Worm (Caenorhabditis elegans): Measurements from ENCODE around the gene srlf-4.
"Not testable (repeated sequence)": the region's sequence is repeated elsewhere in the genome, so short reads cannot be mapped to it uniquely, and the experiment has no call there.

The srlf-4 gene

DNA sequence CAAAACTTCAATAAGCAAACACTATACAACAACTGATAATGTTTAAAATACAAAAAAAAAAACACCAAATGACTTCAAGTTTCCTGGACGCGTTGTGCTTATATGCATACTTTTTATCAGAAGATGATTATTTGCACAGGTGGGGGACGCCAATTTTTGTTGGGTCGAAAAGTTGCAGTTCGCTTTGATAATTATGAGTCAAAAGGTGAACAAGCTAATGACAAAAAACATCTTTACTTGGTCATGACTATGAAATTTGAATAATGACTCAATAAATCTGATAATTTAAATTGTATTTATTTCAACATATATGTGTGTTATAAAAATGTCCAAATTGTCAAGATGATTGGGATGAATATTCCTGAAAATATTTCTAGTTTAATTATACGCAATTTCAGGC, 41.0 kb downstream of the srlf-4 start, which contains the start of gene ZK896.4:
TSS of gene ZK896.4 (minus strand) at position 101 of the 400 bp plus-strand sequence.
- TF ChIP-seq hlh-1 (tag; optimal IDR thresholded peaks at IDR 0.05) (no peak), ceh-43 (GFP tag; optimal IDR thresholded peaks at IDR 0.05) (no peak), lin-32 (GFP tag; optimal IDR thresholded peaks at IDR 0.05) (no peak), tbx-8 (GFP tag; optimal IDR thresholded peaks at IDR 0.05) (no peak)

DNA sequence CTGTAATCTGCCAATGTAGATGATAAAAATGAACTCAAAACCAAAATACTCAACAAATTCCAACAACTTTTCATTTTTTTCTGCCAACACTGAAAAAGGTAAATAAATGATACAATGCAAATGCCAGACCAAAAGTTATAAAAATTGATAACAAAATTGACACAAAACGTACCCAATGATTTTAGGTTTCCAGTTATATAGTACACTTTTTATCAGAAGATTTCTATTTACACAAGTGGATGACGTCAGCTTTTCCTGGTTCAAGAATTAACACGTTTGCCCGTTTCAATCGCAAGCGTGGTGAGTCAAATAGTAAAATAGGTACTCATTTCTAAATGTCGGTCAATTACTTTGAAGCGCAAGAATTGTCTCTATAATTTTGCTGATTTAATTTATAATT, 44.7 kb downstream of the srlf-4 start, which contains the start of gene ZK896.5:
TSS of gene ZK896.5 (minus strand) at position 89 of the 400 bp plus-strand sequence.
- TF ChIP-seq tbx-8 (GFP tag; optimal IDR thresholded peaks at IDR 0.05) = no peak
- TF ChIP-seq ces-1 (GFP tag; optimal IDR thresholded peaks at IDR 0.05) = no peak
- TF ChIP-seq unc-120 (tag; optimal IDR thresholded peaks at IDR 0.05; ENCODE audit: poor library complexity, severe bottlenecking) = no peak

DNA sequence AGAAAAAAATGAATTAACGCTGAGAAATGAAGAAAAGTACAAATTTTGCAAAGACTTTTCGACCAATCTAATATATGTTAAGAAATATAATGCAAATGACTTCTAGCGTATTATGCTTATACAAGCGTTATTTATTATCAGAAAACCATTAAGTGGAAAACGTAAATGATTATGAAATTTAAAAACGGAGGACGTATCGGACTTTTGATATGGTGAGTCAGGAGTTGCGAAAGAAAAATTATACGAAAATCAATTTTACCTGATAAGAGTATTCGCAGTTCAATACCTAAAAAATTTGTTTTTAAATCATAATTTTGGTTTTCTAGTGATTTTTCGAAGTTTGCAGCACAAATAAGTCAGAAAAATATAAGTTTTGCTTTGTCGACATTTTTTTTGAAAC, 47.7 kb downstream of the srlf-4 start:
- TF ChIP-seq nhr-28 (tag; optimal IDR thresholded peaks at IDR 0.05) = no peak

DNA sequence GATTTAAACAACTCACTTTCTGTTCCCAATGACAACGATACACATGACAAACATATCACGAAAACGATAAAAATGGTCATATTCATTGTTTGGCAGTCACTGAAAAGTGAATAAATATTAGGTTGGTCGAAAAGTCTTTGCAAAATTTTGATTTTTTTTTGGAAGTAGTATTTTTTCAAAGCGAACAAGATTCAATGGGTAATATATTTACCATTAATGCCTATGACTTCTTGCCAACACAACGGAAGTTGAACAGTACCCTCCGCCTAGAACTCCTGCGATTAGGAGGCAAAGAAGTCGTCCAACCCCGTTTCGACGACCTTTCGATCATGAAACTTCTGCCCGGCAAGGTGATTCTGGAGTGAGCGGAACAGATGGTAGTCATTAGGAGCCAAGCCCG, 49.0 kb downstream of the srlf-4 start, which contains the start of gene ZK896.1:
TSS of gene ZK896.1 (minus strand) at position 101 of the 400 bp plus-strand sequence.
- TF ChIP-seq nhr-76 (tag; optimal IDR thresholded peaks at IDR 0.05); bed-3 (GFP tag; optimal IDR thresholded peaks at IDR 0.05); M03D4.4 (tag; optimal IDR thresholded peaks at IDR 0.05): not testable (repeated sequence)
